Worm (Caenorhabditis elegans): ENCODE data around the gene K12H6.4.

- no peak for TF ChIP-seq lsy-2 (tag; optimal IDR thresholded peaks at IDR 0.05)
- TF ChIP-seq snpc-4 (tag; optimal IDR thresholded peaks at IDR 0.05): no peak
- no peak for TF ChIP-seq unc-62 (GFP tag; optimal IDR thresholded peaks at IDR 0.05)
Observed at ce11 chrII:2791693-2792092, 32.4 kb downstream of the K12H6.4 start.
